Worm (Caenorhabditis elegans) whole organism, late embryonic: ENCODE data around the gene C07A9.5.

ENCODE experiments used
- C08G9.2 ChIP-seq: sonication (generic microtip); optimal IDR thresholded peaks from 2 replicates; lab custom pipeline; 2016; ENCODE audit warnings: mild to moderate bottlenecking, missing genetic modification characterization, moderate library complexity, missing compliant biosample characterization
- C38D4.7 ChIP-seq: fragments of 200-800 bp; sonication (Bioruptor generic); optimal IDR thresholded peaks from 2 replicates; lab custom pipeline; 2018; ENCODE audit warnings: mild to moderate bottlenecking, missing genetic modification characterization, moderate library complexity, missing compliant biosample characterization
- K09A11.1 ChIP-seq: sonication (generic microtip); optimal IDR thresholded peaks from 2 replicates; lab custom pipeline; 2017; ENCODE audit warnings: antibody characterized with exemption, mild to moderate bottlenecking, missing genetic modification characterization, missing compliant biosample characterization; ENCODE audit not compliant: insufficient read depth
- Y22D7AL.16 ChIP-seq: sonication (generic microtip); optimal IDR thresholded peaks from 2 replicates; lab custom pipeline; 2016; ENCODE audit warnings: missing genetic modification characterization, missing compliant biosample characterization
- ahr-1 ChIP-seq: sonication (generic microtip); optimal IDR thresholded peaks from 2 replicates; lab custom pipeline; 2016; ENCODE audit warnings: missing genetic modification characterization, missing compliant biosample characterization
- ama-1 ChIP-seq: fragments of 150-350 bp; optimal IDR thresholded peaks from 2 replicates; lab custom pipeline; 2014
- ceh-2 ChIP-seq: sonication (generic microtip); optimal IDR thresholded peaks from 2 replicates; lab custom pipeline; 2016; ENCODE audit warnings: missing genotype, missing genetic modification characterization, missing compliant biosample characterization
- ceh-48 ChIP-seq: sonication (generic microtip); optimal IDR thresholded peaks from 2 replicates; lab custom pipeline; 2016; ENCODE audit warnings: missing genetic modification characterization, inconsistent platforms, missing compliant biosample characterization
- che-1 ChIP-seq: sonication (generic microtip); optimal IDR thresholded peaks from 2 replicates; lab custom pipeline; 2016; ENCODE audit warnings: mild to moderate bottlenecking, missing genetic modification characterization, missing compliant biosample characterization
- dve-1 ChIP-seq: sonication (generic microtip); optimal IDR thresholded peaks from 2 replicates; lab custom pipeline; 2017; ENCODE audit warnings: antibody characterized with exemption, mild to moderate bottlenecking, missing genetic modification characterization, missing compliant biosample characterization
- elt-2 ChIP-seq: sonication (generic microtip); optimal IDR thresholded peaks from 2 replicates; lab custom pipeline; 2016; ENCODE audit warnings: missing genetic modification reagents, missing genetic modification characterization, missing compliant biosample characterization
- elt-4 ChIP-seq: sonication (generic microtip); optimal IDR thresholded peaks from 2 replicates; lab custom pipeline; 2016; ENCODE audit warnings: missing genetic modification characterization, missing compliant biosample characterization
- eyg-1 ChIP-seq: sonication (generic microtip); optimal IDR thresholded peaks from 2 replicates; lab custom pipeline; 2016; ENCODE audit warnings: missing genotype, missing genetic modification characterization, missing compliant biosample characterization
- fax-1 ChIP-seq: sonication (generic microtip); optimal IDR thresholded peaks from 2 replicates; lab custom pipeline; 2016; ENCODE audit warnings: missing genotype, missing genetic modification characterization, missing compliant biosample characterization
- fkh-10 ChIP-seq: fragments of 150-350 bp; optimal IDR thresholded peaks from 2 replicates; lab custom pipeline; 2014; ENCODE audit warnings: missing biosample characterization, missing genetic modification reagents, missing genetic modification characterization
- hlh-13 ChIP-seq: fragments of 200-800 bp; sonication (Bioruptor generic); optimal IDR thresholded peaks from 2 replicates; lab custom pipeline; 2018; ENCODE audit warnings: mild to moderate bottlenecking, missing genetic modification characterization, missing compliant biosample characterization
- hlh-15 ChIP-seq: sonication (generic microtip); optimal IDR thresholded peaks from 2 replicates; lab custom pipeline; 2016; ENCODE audit warnings: missing genetic modification characterization, missing compliant biosample characterization
- hlh-8 ChIP-seq: sonication (generic microtip); optimal IDR thresholded peaks from 2 replicates; lab custom pipeline; 2016; ENCODE audit warnings: missing genotype, missing genetic modification characterization, missing compliant biosample characterization
- madf-2 ChIP-seq: sonication (generic microtip); optimal IDR thresholded peaks from 2 replicates; lab custom pipeline; 2017; ENCODE audit warnings: missing genetic modification characterization, missing compliant biosample characterization
- nfya-1 ChIP-seq: sonication (generic microtip); optimal IDR thresholded peaks from 2 replicates; lab custom pipeline; 2017; ENCODE audit warnings: missing genetic modification characterization, mild to moderate bottlenecking, missing compliant biosample characterization, antibody characterized with exemption, moderate library complexity
- nhr-232 ChIP-seq: sonication (generic microtip); optimal IDR thresholded peaks from 2 replicates; lab custom pipeline; 2016; ENCODE audit warnings: missing genetic modification characterization, missing compliant biosample characterization
- npax-4 ChIP-seq: sonication (generic microtip); optimal IDR thresholded peaks from 2 replicates; lab custom pipeline; 2016; ENCODE audit warnings: missing genetic modification characterization, missing compliant biosample characterization
- odd-2 ChIP-seq: sonication (generic microtip); optimal IDR thresholded peaks from 2 replicates; lab custom pipeline; 2017; ENCODE audit warnings: antibody characterized with exemption, mild to moderate bottlenecking, missing genetic modification characterization, missing compliant biosample characterization
- pha-2 ChIP-seq: sonication (generic microtip); optimal IDR thresholded peaks from 2 replicates; lab custom pipeline; 2017; ENCODE audit warnings: mild to moderate bottlenecking, missing genetic modification characterization, missing compliant biosample characterization
- pros-1 ChIP-seq: fragments of 150-350 bp; optimal IDR thresholded peaks from 2 replicates; lab custom pipeline; 2014; ENCODE audit warnings: missing biosample characterization, missing genetic modification reagents, missing genetic modification characterization
- sdc-2 ChIP-seq: sonication (generic microtip); optimal IDR thresholded peaks from 2 replicates; lab custom pipeline; 2016; ENCODE audit warnings: missing genotype, missing genetic modification characterization, missing compliant biosample characterization
- sox-2 ChIP-seq: fragments of 200-800 bp; sonication (Bioruptor generic); IDR thresholded peaks from 2 replicates; pipeline ENCODE4 v1.3.6; 2022; ENCODE audit warnings: missing genetic modification reagents, missing genetic modification characterization, missing compliant biosample characterization
- sox-4 ChIP-seq: sonication (generic microtip); optimal IDR thresholded peaks from 2 replicates; lab custom pipeline; 2017; ENCODE audit warnings: mild to moderate bottlenecking, missing genetic modification characterization, inconsistent platforms, missing compliant biosample characterization
- tbx-7 ChIP-seq: sonication (generic microtip); optimal IDR thresholded peaks from 2 replicates; lab custom pipeline; 2016; ENCODE audit warnings: missing genotype, missing genetic modification characterization, missing compliant biosample characterization
- unc-42 ChIP-seq: sonication (generic microtip); optimal IDR thresholded peaks from 2 replicates; lab custom pipeline; 2016; ENCODE audit warnings: missing genotype, missing genetic modification characterization, missing compliant biosample characterization
- zip-5 ChIP-seq: sonication (generic microtip); optimal IDR thresholded peaks from 2 replicates; lab custom pipeline; 2016; ENCODE audit warnings: missing genetic modification characterization, missing compliant biosample characterization
- ztf-16 ChIP-seq: sonication (generic microtip); optimal IDR thresholded peaks from 2 replicates; lab custom pipeline; 2017; ENCODE audit warnings: missing genetic modification characterization, missing compliant biosample characterization

C07A9.5 gene

DNA sequence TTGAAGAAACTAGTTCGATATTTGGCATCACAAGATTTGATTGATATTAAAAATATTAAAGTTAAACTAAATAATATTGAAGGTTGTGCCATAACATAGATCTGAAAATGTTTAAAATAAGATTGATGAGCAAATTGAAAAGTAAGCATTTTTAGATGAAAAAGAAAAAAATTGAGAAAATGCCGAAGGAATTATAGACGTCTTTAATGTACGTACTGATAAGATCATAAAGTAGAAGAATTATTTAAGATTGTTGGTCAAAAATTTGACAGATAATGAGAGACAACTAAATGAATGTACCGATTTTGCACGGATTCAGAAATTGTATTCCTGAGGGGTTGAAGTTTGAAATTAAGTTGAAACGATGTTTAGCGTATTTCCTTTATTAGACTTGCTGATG is 37.6 kb upstream of the C07A9.5 start, which contains the start of gene ncx-7:
TSS of gene ncx-7 (minus strand) at position 101 of the 400 bp plus-strand sequence.
- TF ChIP-seq sox-2 (GFP tag; lab: Robert Waterston, UW) (no peak), K09A11.1 (tag; lab: Kevin White, UChicago) (no peak), zip-5 (tag; lab: Kevin White, UChicago) (no peak), ztf-16 (tag; lab: Kevin White, UChicago) (no peak), Y22D7AL.16 (tag; lab: Kevin White, UChicago) (no peak), che-1 (tag; lab: Kevin White, UChicago) (no peak), sdc-2 (tag; lab: Kevin White, UChicago) (no peak), nhr-232 (tag; lab: Kevin White, UChicago) (no peak), ceh-48 (tag; lab: Kevin White, UChicago) (no peak), hlh-13 (GFP tag; lab: Kevin White, UChicago) (no peak), npax-4 (tag; lab: Kevin White, UChicago) (no peak), ceh-2 (tag; lab: Kevin White, UChicago) (no peak), C38D4.7 (GFP tag; lab: Kevin White, UChicago) (no peak)

DNA sequence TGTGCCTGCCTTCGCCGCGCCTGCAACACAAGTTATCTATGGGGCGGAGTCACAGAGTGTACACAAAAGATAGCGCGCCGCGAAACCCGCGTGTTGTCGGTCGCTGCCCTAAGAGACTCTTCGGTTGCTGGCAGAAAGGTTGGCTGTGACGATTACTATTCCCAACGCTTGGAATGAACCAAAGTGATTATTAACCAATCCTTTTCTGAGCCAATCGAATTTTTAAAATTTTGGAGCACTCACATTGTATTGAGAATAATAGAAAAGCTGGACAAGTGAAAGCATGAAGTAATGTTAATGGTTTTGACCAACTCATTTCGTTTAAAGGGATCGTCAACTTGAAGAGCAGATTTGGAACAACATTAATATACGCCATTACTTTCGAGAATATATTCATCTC is 34.6 kb upstream of the C07A9.5 start:
- TF ChIP-seq elt-2 (tag; lab: Kevin White, UChicago) (peak; percentile 55), tbx-7 (tag; lab: Kevin White, UChicago) (no peak), hlh-8 (tag; lab: Kevin White, UChicago) (no peak), ama-1 (lab: Kevin White, UChicago) (peak; percentile 5), unc-42 (tag; lab: Kevin White, UChicago) (no peak), fkh-10 (GFP tag; lab: Kevin White, UChicago) (no peak), eyg-1 (tag; lab: Kevin White, UChicago) (no peak), madf-2 (no peak)

DNA sequence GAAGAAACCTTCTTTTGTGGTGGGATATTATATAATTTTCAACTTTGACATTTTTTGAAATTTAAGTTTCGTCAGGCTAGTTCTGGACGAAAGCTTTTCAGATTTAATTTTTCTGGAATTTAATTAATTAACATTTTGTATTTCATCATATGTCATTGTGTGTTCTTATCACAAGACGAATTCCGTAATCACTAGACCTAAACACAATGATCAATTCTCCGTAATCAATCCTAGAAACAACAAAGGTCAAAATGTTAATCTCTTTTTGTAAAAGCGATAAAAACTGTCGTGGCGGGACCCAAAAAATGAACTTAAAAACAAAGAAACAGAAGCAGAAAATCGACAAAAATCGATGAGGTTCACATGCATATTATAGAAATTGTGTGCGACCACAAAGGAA is 32.1 kb upstream of the C07A9.5 start:
- TF ChIP-seq elt-2 (tag; lab: Kevin White, UChicago) = peak; percentile 52
- TF ChIP-seq ama-1 (lab: Kevin White, UChicago) = no peak

DNA sequence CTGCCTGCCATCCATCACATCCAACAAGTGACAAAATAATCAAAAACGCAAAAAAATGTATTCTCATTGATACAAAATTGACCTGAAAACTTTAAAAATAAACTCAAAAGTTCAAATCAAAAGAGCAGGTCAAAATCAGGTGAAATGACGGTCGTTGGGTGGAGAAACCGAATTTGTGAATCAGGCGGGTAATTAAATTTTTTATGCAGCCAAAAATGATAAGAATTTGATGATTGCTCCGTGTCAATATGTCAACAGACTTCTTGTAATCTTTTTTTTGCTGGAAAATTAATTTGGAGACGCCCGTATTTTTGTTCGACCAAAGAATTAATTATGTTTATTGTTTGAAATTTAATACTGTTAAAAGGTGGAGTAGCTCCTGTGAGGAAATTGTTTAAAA is 31.2 kb upstream of the C07A9.5 start, which contains the start of gene ncx-6:
TSS of gene ncx-6 (minus strand) at position 88 of the 400 bp plus-strand sequence.
- TF ChIP-seq C08G9.2 (tag; lab: Kevin White, UChicago) (no peak), nfya-1 (tag; lab: Kevin White, UChicago) (no peak), dve-1 (tag; lab: Kevin White, UChicago) (no peak), sox-4 (tag; lab: Kevin White, UChicago) (no peak)
- TF ChIP-seq, all 69 proteins: peak for 0

DNA sequence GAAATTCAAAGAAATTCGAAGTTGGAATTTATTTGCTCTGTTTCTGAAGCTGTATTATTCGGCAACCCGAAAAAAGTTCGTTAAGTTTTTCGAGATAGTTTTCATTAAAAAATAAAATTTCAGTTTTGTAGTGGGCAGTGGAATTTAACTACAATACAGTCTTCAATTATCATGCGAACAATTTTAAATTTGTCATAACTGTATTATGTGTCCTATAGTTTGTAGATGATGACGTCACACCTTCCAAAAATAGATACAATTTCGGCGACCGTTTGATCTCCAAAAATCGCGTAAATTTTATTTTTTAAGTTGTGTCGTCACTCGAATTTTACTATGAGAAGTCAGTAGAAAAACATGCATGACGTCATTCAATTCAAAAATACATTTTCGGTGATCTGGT is 30.6 kb upstream of the C07A9.5 start:
- TF ChIP-seq hlh-8 (tag; lab: Kevin White, UChicago) (no peak), pros-1 (tag; lab: Kevin White, UChicago) (no peak), C08G9.2 (tag; lab: Kevin White, UChicago) (no peak), madf-2 (no peak), che-1 (tag; lab: Kevin White, UChicago) (no peak), fax-1 (no peak), tbx-7 (tag; lab: Kevin White, UChicago) (no peak), pha-2 (tag; lab: Kevin White, UChicago) (no peak), ahr-1 (tag; lab: Kevin White, UChicago) (no peak), hlh-15 (tag; lab: Kevin White, UChicago) (no peak), ceh-2 (tag; lab: Kevin White, UChicago) (no peak), dve-1 (tag; lab: Kevin White, UChicago) (no peak), elt-4 (tag; lab: Kevin White, UChicago) (no peak), odd-2 (tag; lab: Kevin White, UChicago) (no peak), npax-4 (tag; lab: Kevin White, UChicago) (no peak)
